Worm (Caenorhabditis elegans): ENCODE measurements around the gene suf-1.

ce11 chrII:8599214-8599613 is 4.4 kb upstream of the suf-1 start, which contains the start of gene F28C6.5:
- TF ChIP-seq elt-1 (tag; optimal IDR thresholded peaks at IDR 0.05; ENCODE audit: borderline replicate concordance, insufficient read depth) (no peak), mep-1 (tag; optimal IDR thresholded peaks at IDR 0.05) (no peak), lsy-2 (tag; optimal IDR thresholded peaks at IDR 0.05) (no peak)
